Worm (Caenorhabditis elegans) whole organism, mixed stage, embryonic: ENCODE data around the gene C05E4.7.
A peak's percentile ranks its signal among the peaks of the same experiment; 100 is the strongest.

Experiments
- M03D4.4 ChIP-seq: sonication (generic microtip); optimal IDR thresholded peaks from 2 replicates; lab custom pipeline; 2017; ENCODE audit warnings: mild to moderate bottlenecking, missing genetic modification characterization, missing compliant biosample characterization
- bed-3 ChIP-seq: fragments of 200-800 bp; sonication (Bioruptor generic); optimal IDR thresholded peaks from 3 replicates; lab custom pipeline; 2018; ENCODE audit warnings: mild to moderate bottlenecking, missing genetic modification characterization, moderate library complexity, missing compliant biosample characterization
- blmp-1 ChIP-seq: fragments of 150-350 bp; optimal IDR thresholded peaks from 2 replicates; lab custom pipeline; 2014; ENCODE audit warnings: missing biosample characterization, missing genetic modification characterization
- ceh-43 ChIP-seq: fragments of 200-800 bp; sonication (Bioruptor generic); optimal IDR thresholded peaks from 2 replicates; lab custom pipeline; 2018; ENCODE audit warnings: mild to moderate bottlenecking, missing genetic modification characterization, moderate library complexity, missing compliant biosample characterization
- ceh-83 ChIP-seq: fragments of 200-800 bp; sonication (Bioruptor generic); optimal IDR thresholded peaks from 2 replicates; lab custom pipeline; 2018; ENCODE audit warnings: mild to moderate bottlenecking, missing genetic modification characterization, missing compliant biosample characterization
- elt-1 ChIP-seq: sonication (generic microtip); optimal IDR thresholded peaks from 2 replicates; lab custom pipeline; 2017; ENCODE audit warnings: missing genetic modification characterization, mild to moderate bottlenecking, missing compliant biosample characterization, antibody characterized with exemption, moderate library complexity, borderline replicate concordance; ENCODE audit not compliant: insufficient read depth
- elt-3 ChIP-seq: fragments of 150-350 bp; optimal IDR thresholded peaks from 2 replicates; lab custom pipeline; 2014; ENCODE audit warnings: missing biosample characterization, missing genetic modification characterization
- flh-1 ChIP-seq: fragments of 200-800 bp; sonication (Bioruptor generic); optimal IDR thresholded peaks from 2 replicates; lab custom pipeline; 2018; ENCODE audit warnings: mild to moderate bottlenecking, missing genetic modification characterization, moderate library complexity, missing compliant biosample characterization
- ham-2 ChIP-seq: fragments of 200-800 bp; sonication (Bioruptor generic); optimal IDR thresholded peaks from 2 replicates; lab custom pipeline; 2018; ENCODE audit warnings: mild to moderate bottlenecking, missing genetic modification characterization, missing compliant biosample characterization
- hlh-1 ChIP-seq: fragments of 150-350 bp; optimal IDR thresholded peaks from 2 replicates; lab custom pipeline; 2014; ENCODE audit warnings: missing biosample characterization, missing genetic modification reagents, missing genetic modification characterization
- lin-13 ChIP-seq: fragments of 150-350 bp; optimal IDR thresholded peaks from 2 replicates; lab custom pipeline; 2014; ENCODE audit warnings: missing biosample characterization, missing genetic modification characterization
- lin-32 ChIP-seq: fragments of 200-800 bp; sonication (Bioruptor generic); optimal IDR thresholded peaks from 2 replicates; lab custom pipeline; 2018; ENCODE audit warnings: mild to moderate bottlenecking, missing genetic modification characterization, missing compliant biosample characterization
- lsy-2 ChIP-seq: fragments of 150-350 bp; optimal IDR thresholded peaks from 2 replicates; lab custom pipeline; 2014; ENCODE audit warnings: missing biosample characterization, missing genetic modification characterization
- mab-5 ChIP-seq: fragments of 150-350 bp; optimal IDR thresholded peaks from 2 replicates; lab custom pipeline; 2014; ENCODE audit warnings: missing biosample characterization, missing genetic modification characterization
- mep-1 ChIP-seq: fragments of 150-350 bp; optimal IDR thresholded peaks from 2 replicates; lab custom pipeline; 2017; ENCODE audit warnings: missing biosample characterization, missing genetic modification reagents, missing genetic modification characterization, inconsistent platforms
- mls-2 ChIP-seq: sonication (generic microtip); optimal IDR thresholded peaks from 2 replicates; lab custom pipeline; 2016; ENCODE audit warnings: mild to moderate bottlenecking, missing genetic modification characterization, moderate library complexity, missing compliant biosample characterization
- nhr-12 ChIP-seq: fragments of 150-350 bp; optimal IDR thresholded peaks from 2 replicates; lab custom pipeline; 2014; ENCODE audit warnings: missing biosample characterization, missing genetic modification characterization
- nhr-2 ChIP-seq: fragments of 150-350 bp; optimal IDR thresholded peaks from 2 replicates; lab custom pipeline; 2014; ENCODE audit warnings: missing biosample characterization, missing genetic modification characterization
- nhr-237 ChIP-seq: fragments of 150-350 bp; optimal IDR thresholded peaks from 2 replicates; lab custom pipeline; 2014; ENCODE audit warnings: missing biosample characterization, missing genetic modification characterization
- nhr-28 ChIP-seq: fragments of 150-350 bp; optimal IDR thresholded peaks from 2 replicates; lab custom pipeline; 2014; ENCODE audit warnings: missing biosample characterization, missing genetic modification characterization
- nhr-76 ChIP-seq: sonication (generic microtip); optimal IDR thresholded peaks from 2 replicates; lab custom pipeline; 2017; ENCODE audit warnings: missing biosample characterization, missing genetic modification characterization
- pha-4 ChIP-seq: fragments of 150-350 bp; optimal IDR thresholded peaks from 2 replicates; lab custom pipeline; 2018; ENCODE audit warnings: missing biosample characterization, missing genetic modification reagents, missing genetic modification characterization
- sem-2 ChIP-seq: fragments of 200-800 bp; sonication (Bioruptor generic); optimal IDR thresholded peaks from 2 replicates; lab custom pipeline; 2018; ENCODE audit warnings: mild to moderate bottlenecking, missing genetic modification characterization, missing compliant biosample characterization
- sptf-1 ChIP-seq: sonication (generic microtip); optimal IDR thresholded peaks from 2 replicates; lab custom pipeline; 2017; ENCODE audit warnings: mild to moderate bottlenecking, missing genetic modification characterization, moderate library complexity, missing compliant biosample characterization
- tbx-8 ChIP-seq: fragments of 200-800 bp; sonication (Bioruptor generic); optimal IDR thresholded peaks from 2 replicates; lab custom pipeline; 2018; ENCODE audit warnings: mild to moderate bottlenecking, missing genetic modification characterization, moderate library complexity, missing compliant biosample characterization
- unc-120 ChIP-seq: sonication (generic microtip); optimal IDR thresholded peaks from 2 replicates; lab custom pipeline; 2017; ENCODE audit warnings: missing genetic modification characterization, missing compliant biosample characterization; ENCODE audit not compliant: poor library complexity, severe bottlenecking
- unc-39 ChIP-seq: fragments of 150-350 bp; optimal IDR thresholded peaks from 2 replicates; lab custom pipeline; 2014; ENCODE audit warnings: missing biosample characterization, missing genetic modification characterization
- unc-62 ChIP-seq: fragments of 150-350 bp; optimal IDR thresholded peaks from 2 replicates; lab custom pipeline; 2014; ENCODE audit warnings: missing biosample characterization, missing genetic modification reagents, missing genetic modification characterization
- zip-8 ChIP-seq: fragments of 150-350 bp; optimal IDR thresholded peaks from 2 replicates; lab custom pipeline; 2014; ENCODE audit warnings: missing biosample characterization, missing genetic modification characterization
- ztf-11 ChIP-seq: fragments of 150-350 bp; optimal IDR thresholded peaks from 2 replicates; lab custom pipeline; 2014; ENCODE audit warnings: missing biosample characterization, missing genetic modification characterization

C05E4.7 gene

DNA sequence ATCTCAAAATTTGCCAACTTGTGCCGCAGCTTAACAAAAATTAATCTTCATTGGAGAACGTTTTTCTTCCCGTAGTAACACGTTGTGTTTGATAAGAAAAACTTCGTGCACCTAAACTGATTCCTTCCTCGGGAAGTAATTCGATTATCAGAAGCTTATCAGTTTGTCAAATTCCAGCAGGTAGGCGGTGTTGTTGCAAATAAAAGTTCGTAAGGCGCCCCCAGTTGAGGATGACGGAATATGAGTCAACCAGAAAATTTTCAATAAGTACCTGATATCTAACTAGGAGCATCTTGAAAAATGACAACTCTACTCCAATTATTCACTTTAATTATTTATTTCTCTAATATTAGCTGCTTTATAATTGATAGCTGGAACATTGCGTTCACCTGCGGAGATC lies at the start of gene C05E4.7:
Gene C05E4.7, plus strand, starts transcription at position 301 of the 400 bp plus-strand sequence.
- TF ChIP-seq mab-5 (tag; lab: Kevin White, UChicago) (no peak), sem-2 (GFP tag; lab: Kevin White, UChicago) (no peak), hlh-1 (tag; lab: Kevin White, UChicago) (no peak), nhr-28 (no peak)

DNA sequence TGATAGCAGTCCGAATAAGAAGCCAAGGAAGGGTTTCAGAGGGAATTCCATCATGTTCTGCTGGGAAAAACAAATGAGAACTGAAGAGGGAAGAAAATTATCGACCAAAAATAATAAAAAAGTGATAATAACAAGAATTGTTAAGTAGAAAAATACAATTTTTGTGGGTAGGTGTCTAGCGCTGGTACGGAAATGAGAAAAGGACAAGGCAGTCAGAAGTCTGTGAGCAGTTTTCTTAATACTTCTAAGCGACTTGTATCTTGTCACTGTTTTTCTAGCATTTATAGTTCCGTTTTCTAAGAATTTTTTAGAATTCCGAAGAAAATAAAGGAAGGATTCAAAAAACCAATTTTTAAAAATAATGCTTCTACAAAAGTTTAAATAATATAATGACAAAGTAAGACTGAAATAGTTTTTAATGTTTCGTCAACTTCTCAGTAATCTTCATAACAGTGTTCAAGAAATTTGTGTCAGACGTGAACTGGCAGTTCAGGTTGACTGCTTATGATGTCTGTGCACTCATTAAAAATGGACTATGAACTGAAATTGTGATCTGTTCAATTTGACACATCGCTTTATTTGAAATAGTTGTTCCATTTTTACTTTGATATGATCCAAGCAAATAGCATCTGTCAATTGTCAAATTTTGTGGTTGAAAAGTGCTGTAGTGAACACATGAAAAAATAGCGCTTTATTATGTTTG lies 49.0 kb upstream of the C05E4.7 start, which contains the start of gene srx-4:
Gene srx-4, minus strand, starts transcription at position 51 of the 703 bp plus-strand sequence.
- no peak for TF ChIP-seq mls-2 (tag; lab: Kevin White, UChicago)
- no peak for TF ChIP-seq elt-3 (tag; lab: Kevin White, UChicago)
- TF ChIP-seq lsy-2 (tag; lab: Kevin White, UChicago): no peak
- no peak for TF ChIP-seq unc-120 (tag; lab: Kevin White, UChicago)
- TF ChIP-seq ztf-11 (tag; lab: Kevin White, UChicago): no peak
- TF ChIP-seq elt-1 (tag; lab: Kevin White, UChicago): no peak
- TF ChIP-seq nhr-12 (tag; lab: Kevin White, UChicago): no peak
- TF ChIP-seq nhr-28: no peak
- TF ChIP-seq sptf-1 (tag; lab: Kevin White, UChicago): no peak

DNA sequence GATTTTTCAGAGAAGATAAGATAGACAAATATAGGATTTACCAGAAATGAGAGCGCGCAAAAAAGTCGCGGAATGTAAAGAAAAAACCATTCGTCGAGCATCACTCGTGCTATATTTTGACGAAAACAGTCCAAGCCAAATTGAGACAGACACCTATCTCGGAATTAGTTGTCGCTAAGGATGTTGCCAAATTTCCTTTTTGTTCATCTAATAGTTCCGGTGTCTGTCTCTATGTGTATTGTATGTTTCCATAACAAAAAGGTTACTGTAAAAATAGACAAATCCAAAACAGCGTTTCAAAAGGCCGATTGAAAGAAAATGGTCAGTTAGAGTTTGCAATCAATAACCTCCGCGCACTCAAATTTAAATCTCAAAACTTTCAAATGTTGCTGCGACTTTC lies 47.3 kb upstream of the C05E4.7 start, which contains the start of gene srj-53:
Gene srj-53, minus strand, starts transcription at position 101 of the 400 bp plus-strand sequence.
- no peak for TF ChIP-seq unc-62 (GFP tag; lab: Kevin White, UChicago)
- TF ChIP-seq nhr-12 (tag; lab: Kevin White, UChicago): no peak
- no peak for TF ChIP-seq sptf-1 (tag; lab: Kevin White, UChicago)
- no peak for TF ChIP-seq flh-1 (GFP tag; lab: Kevin White, UChicago)
- no peak for TF ChIP-seq elt-1 (tag; lab: Kevin White, UChicago)
- TF ChIP-seq ztf-11 (tag; lab: Kevin White, UChicago): no peak
- TF ChIP-seq lin-32: no peak
- TF ChIP-seq mls-2 (tag; lab: Kevin White, UChicago): no peak
- TF ChIP-seq nhr-237 (tag; lab: Kevin White, UChicago): no peak
- no peak for TF ChIP-seq unc-39 (tag; lab: Kevin White, UChicago)

DNA sequence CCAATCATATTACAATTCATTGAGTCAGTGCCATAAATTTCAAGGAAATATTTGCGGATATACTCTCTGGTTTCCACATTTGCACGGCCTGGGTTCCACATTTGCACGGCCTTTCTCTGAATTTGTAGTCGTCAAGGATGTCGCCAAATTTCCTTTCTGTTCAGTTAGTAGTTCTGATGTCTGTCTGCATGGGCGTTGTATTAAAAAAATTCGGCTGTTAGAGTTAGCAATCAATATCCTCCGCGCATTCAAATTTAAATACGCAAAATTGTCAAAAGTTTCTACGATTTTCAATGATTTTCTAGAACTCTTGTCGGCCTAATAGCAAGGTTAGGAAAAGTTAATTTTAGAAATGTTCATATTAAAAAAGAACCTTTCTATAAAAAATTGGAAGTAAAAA lies 46.0 kb upstream of the C05E4.7 start, which contains the start of gene srj-52:
Gene srj-52, minus strand, starts transcription at position 101 of the 400 bp plus-strand sequence.
- no peak for TF ChIP-seq elt-3 (tag; lab: Kevin White, UChicago)
- TF ChIP-seq hlh-1 (tag; lab: Kevin White, UChicago): no peak
- no peak for TF ChIP-seq lsy-2 (tag; lab: Kevin White, UChicago)
- TF ChIP-seq bed-3 (GFP tag; lab: Kevin White, UChicago): no peak
- TF ChIP-seq ham-2 (GFP tag; lab: Kevin White, UChicago): no peak
- TF ChIP-seq nhr-76 (tag; lab: Kevin White, UChicago): no peak
- TF ChIP-seq unc-62 (GFP tag; lab: Kevin White, UChicago): no peak
- TF ChIP-seq nhr-2 (tag; lab: Kevin White, UChicago): no peak
- no peak for TF ChIP-seq ceh-43 (GFP tag; lab: Kevin White, UChicago)
- no peak for TF ChIP-seq nhr-12 (tag; lab: Kevin White, UChicago)
- TF ChIP-seq tbx-8 (GFP tag; lab: Kevin White, UChicago): no peak
- TF ChIP-seq pha-4 (tag; lab: Kevin White, UChicago): no peak
- no peak for TF ChIP-seq mls-2 (tag; lab: Kevin White, UChicago)
- no peak for TF ChIP-seq lin-13 (tag; lab: Kevin White, UChicago)
- TF ChIP-seq lin-32: no peak
- no peak for TF ChIP-seq M03D4.4
- TF ChIP-seq blmp-1: no peak
- no peak for TF ChIP-seq nhr-237 (tag; lab: Kevin White, UChicago)
- TF ChIP-seq ceh-83: no peak

DNA sequence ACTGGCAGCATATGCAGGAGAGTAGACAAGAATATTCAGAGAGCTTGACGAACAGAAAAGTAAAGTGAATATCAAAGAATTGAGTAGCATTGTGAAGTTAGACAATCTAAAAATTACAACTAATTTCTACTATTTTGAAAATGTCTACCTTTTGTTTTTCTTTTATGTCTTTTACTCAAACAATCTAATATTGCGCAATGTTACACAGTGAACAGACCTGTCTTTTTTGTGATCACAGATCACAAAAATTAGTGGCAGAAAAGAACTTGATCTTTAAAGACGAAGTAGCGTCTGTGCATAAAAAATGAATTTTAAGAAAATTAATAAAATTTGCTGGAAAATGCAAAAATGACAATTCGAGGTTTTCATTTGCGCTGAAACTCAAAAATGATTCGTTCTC lies 42.9 kb upstream of the C05E4.7 start:
- TF ChIP-seq mep-1 (tag; lab: Kevin White, UChicago) (no peak), zip-8 (peak; percentile 74)
